Worm (Caenorhabditis elegans) whole organism, L2 larva: ENCODE data around the gene srh-47.

Experiments used
- F13H6.1 ChIP-seq: sonication (generic microtip); optimal IDR thresholded peaks from 2 replicates; lab custom pipeline; 2016; ENCODE audit warnings: missing genetic modification characterization, missing compliant biosample characterization
- blmp-1 ChIP-seq: sonication (generic microtip); optimal IDR thresholded peaks from 2 replicates; lab custom pipeline; 2017; ENCODE audit warnings: missing genetic modification characterization, mild to moderate bottlenecking, missing compliant biosample characterization, antibody characterized with exemption, moderate library complexity; ENCODE audit not compliant: insufficient read depth
- lin-13 ChIP-seq: fragments of 150-350 bp; optimal IDR thresholded peaks from 2 replicates; lab custom pipeline; 2014; ENCODE audit warnings: missing biosample characterization, missing genetic modification reagents, missing genetic modification characterization
- lin-39 ChIP-seq: fragments of 150-350 bp; optimal IDR thresholded peaks from 2 replicates; lab custom pipeline; 2014; ENCODE audit warnings: missing biosample characterization, missing genetic modification reagents, missing genetic modification characterization
- lsy-2 ChIP-seq, 2 experiments: fragments of 150-350 bp in 1 of 2; sonication (generic microtip) in 1 of 2; optimal IDR thresholded peaks; 2 replicates each; lab custom pipeline; 2014 to 2017; ENCODE audit warnings: missing biosample characterization in 2 of 2, missing genetic modification characterization in 2 of 2
- nhr-11 ChIP-seq: fragments of 150-350 bp; optimal IDR thresholded peaks from 2 replicates; lab custom pipeline; 2014; ENCODE audit warnings: missing biosample characterization, missing genetic modification characterization
- skn-1 ChIP-seq: sonication (generic microtip); optimal IDR thresholded peaks from 2 replicates; lab custom pipeline; 2017; ENCODE audit warnings: missing biosample characterization, missing genetic modification characterization
- unc-62 ChIP-seq: fragments of 150-350 bp; optimal IDR thresholded peaks from 2 replicates; lab custom pipeline; 2014; ENCODE audit warnings: missing biosample characterization, missing genetic modification reagents, missing genetic modification characterization

DNA sequence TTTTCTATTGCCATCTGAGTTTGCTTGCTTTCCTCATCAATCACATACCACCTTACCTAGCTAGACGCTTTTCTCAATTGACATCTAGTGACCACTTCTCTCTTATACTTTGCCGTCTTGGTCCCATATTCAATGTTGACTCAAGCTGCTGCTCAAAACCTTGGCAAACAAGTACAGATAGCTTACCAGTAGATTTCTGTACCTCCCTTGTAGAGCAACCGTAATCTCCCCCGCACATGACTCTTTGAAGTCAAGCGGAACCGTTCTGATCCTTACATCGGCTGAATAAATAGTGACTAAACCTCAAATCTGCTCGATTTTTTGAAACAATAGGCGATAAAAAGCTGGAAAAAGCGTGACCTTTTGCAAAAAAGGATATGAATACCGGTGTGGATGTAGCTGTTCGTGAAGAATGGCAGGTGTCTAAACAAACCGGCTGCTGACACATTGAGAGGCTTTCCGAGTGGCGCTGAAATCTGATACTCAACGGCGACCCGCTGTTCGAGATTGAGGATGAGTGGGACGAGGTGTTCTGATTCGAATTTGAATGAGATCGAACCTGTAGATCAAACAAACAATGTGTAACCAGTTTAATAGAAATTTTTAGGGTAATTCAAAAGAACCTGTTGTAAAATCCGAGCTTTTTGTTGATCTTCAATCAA is 35.4 kb upstream of the srh-47 start:
- TF ChIP-seq unc-62 (no peak), lsy-2 (tag; optimal IDR thresholded peaks at IDR 0.05; lab: Kevin White, UChicago) (no peak), lin-39 (tag; lab: Kevin White, UChicago) (no peak), blmp-1 (no peak), nhr-11 (tag; lab: Kevin White, UChicago) (no peak), lin-13 (no peak), skn-1 (tag; lab: Kevin White, UChicago) (no peak), F13H6.1 (tag; lab: Kevin White, UChicago) (no peak)
